Fruit fly (Drosophila melanogaster): ENCODE measurements around the gene CG17681.

CG17681 gene

DNA sequence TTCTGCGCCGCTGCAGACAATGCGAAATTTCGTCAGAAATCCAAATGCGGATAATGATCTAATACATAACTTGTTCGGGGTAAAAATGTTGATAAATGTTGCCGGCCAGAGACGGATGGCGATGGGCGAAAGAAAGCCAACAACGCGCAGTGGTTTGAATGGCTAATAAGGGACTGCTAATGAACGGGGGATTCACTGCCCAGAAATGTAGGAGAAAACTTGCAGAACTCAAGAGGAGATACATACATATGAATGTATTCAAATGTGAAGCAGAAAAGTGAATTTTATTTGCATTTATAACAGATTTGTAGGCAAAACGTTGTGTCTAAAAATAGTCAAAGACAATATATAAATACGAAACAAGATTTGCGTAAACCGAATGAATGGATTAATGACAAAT is 7.1 kb upstream of the CG17681 start:
- TF ChIP-seq CG32264 (GFP tag; optimal IDR thresholded peaks at IDR 0.05): no peak
- no peak for TF ChIP-seq Rel (GFP tag; optimal IDR thresholded peaks at IDR 0.05)
- TF ChIP-seq Rel (tag; optimal IDR thresholded peaks at IDR 0.05): peak; percentile 52

DNA sequence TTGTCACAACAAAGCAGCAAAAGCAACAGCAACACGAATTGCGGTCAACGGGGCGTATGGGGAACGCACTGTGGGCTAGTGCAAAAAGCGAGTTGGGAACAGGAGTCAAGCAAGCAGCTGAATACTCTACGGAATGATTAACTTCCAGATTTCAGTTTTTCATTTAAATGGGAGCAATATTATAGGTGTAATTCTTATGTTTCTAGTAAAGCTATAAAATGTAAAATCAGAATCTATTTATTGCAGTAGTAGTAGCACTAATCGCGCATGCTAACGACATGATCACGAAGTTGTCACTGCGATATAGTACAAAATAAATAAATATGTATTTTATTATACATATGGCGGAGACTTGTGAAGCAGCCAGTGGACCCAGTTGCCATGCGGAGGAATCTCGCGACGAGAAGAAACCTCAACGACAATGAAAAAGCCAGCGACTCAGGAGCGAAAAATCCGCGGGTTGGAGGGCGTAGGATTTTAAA is 6.3 kb upstream of the CG17681 start:
- TF ChIP-seq dsf (GFP tag; optimal IDR thresholded peaks at IDR 0.05; ENCODE audit: borderline replicate concordance): no peak
- TF ChIP-seq HLH106 (tag; optimal IDR thresholded peaks at IDR 0.05): peak; percentile 46
- TF ChIP-seq ey (GFP tag; optimal IDR thresholded peaks at IDR 0.05): peak; percentile 45
- TF ChIP-seq Dfd (GFP tag; optimal IDR thresholded peaks at IDR 0.05): no peak
- TF ChIP-seq sv (GFP tag; optimal IDR thresholded peaks at IDR 0.05): no peak
- no peak for TF ChIP-seq CrebA (GFP tag; optimal IDR thresholded peaks at IDR 0.05; ENCODE audit: borderline replicate concordance)
- no peak for TF ChIP-seq CG32264 (GFP tag; optimal IDR thresholded peaks at IDR 0.05)
- TF ChIP-seq rgr (GFP tag; optimal IDR thresholded peaks at IDR 0.05): peak; percentile 39
- no peak for TF ChIP-seq Myc (optimal IDR thresholded peaks at IDR 0.05)
- TF ChIP-seq foxo (GFP tag; optimal IDR thresholded peaks at IDR 0.05): peak in 1 of 2 experiments; percentile 60
- TF ChIP-seq OdsH (GFP tag; optimal IDR thresholded peaks at IDR 0.05): no peak
- TF ChIP-seq N (GFP tag; optimal IDR thresholded peaks at IDR 0.05): no peak
- TF ChIP-seq br (GFP tag; optimal IDR thresholded peaks at IDR 0.05): peak; percentile 40
- no peak for TF ChIP-seq usp (GFP tag; optimal IDR thresholded peaks at IDR 0.05)
- peak; percentile 59 for TF ChIP-seq fru (GFP tag; optimal IDR thresholded peaks at IDR 0.05)
- peak; percentile 61 for TF ChIP-seq psq (GFP tag; optimal IDR thresholded peaks at IDR 0.05)
- peak; percentile 22 for TF ChIP-seq Sp1 (GFP tag; optimal IDR thresholded peaks at IDR 0.05)
- TF ChIP-seq Jra (GFP tag; optimal IDR thresholded peaks at IDR 0.05): no peak
- no peak for TF ChIP-seq dl (GFP tag; optimal IDR thresholded peaks at IDR 0.05; ENCODE audit: insufficient read depth in 1 of 2, partially characterized antibody in 2 of 2)
- TF ChIP-seq GATAd (GFP tag; optimal IDR thresholded peaks at IDR 0.05): no peak
- TF ChIP-seq dmrt93B (GFP tag; optimal IDR thresholded peaks at IDR 0.05): peak; percentile 48
- TF ChIP-seq h (GFP tag; optimal IDR thresholded peaks at IDR 0.05): peak; percentile 44
- no peak for TF ChIP-seq Dif (GFP tag; optimal IDR thresholded peaks at IDR 0.05; ENCODE audit: partially characterized antibody)
- TF ChIP-seq CG9705 (GFP tag; optimal IDR thresholded peaks at IDR 0.05): no peak
- no peak for TF ChIP-seq pan (optimal IDR thresholded peaks at IDR 0.05)
- peak; percentile 40 for TF ChIP-seq woc (GFP tag; optimal IDR thresholded peaks at IDR 0.05)
- peak; percentile 4 for TF ChIP-seq sage (GFP tag; optimal IDR thresholded peaks at IDR 0.05)
- no peak for TF ChIP-seq lola (GFP tag; optimal IDR thresholded peaks at IDR 0.05)
- TF ChIP-seq Hnf4 (GFP tag; optimal IDR thresholded peaks at IDR 0.05): no peak
- no peak for TF ChIP-seq jim (GFP tag; optimal IDR thresholded peaks at IDR 0.05)

DNA sequence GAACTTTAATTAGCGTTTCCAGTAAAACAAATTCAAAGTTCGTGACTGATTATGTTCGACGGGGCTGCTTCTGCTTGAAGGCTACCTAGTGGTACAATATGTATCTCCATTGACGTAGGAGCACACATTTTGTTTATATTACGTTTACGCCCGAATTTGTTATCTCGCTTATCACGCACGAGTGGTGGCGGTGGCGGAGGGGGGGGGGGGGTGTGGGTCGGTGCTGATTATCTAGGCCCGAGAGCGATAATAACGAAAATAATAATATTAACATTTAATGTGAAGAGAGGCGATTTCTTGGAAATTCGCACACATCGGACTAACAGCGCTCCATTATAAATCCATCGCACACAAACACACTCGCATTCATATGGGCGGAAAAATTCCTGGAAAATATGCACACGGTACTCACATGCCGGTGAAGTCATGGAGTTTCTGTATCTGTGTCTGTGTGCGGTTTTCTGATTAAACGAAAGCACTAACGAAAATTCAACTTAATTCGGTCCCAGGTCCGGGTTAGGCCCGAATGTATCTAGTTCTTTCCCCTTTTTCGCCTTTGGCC is 5.3 kb upstream of the CG17681 start:
- no peak for TF ChIP-seq Rel (GFP tag; optimal IDR thresholded peaks at IDR 0.05)
- peak; percentile 58 for TF ChIP-seq Rel (tag; optimal IDR thresholded peaks at IDR 0.05)
- no peak for TF ChIP-seq Myc (optimal IDR thresholded peaks at IDR 0.05)
- TF ChIP-seq Sp1 (GFP tag; optimal IDR thresholded peaks at IDR 0.05): peak; percentile 3
- TF ChIP-seq h (GFP tag; optimal IDR thresholded peaks at IDR 0.05): peak; percentile 32

dm6 chr2L:18148552-18149219 is 4.2 kb upstream of the CG17681 start:
- TF ChIP-seq Sp1 (GFP tag; optimal IDR thresholded peaks at IDR 0.05) (peak; percentile 37), Dif (GFP tag; optimal IDR thresholded peaks at IDR 0.05; ENCODE audit: partially characterized antibody) (no peak), N (GFP tag; optimal IDR thresholded peaks at IDR 0.05) (no peak), psq (GFP tag; optimal IDR thresholded peaks at IDR 0.05) (no peak), HLH106 (tag; optimal IDR thresholded peaks at IDR 0.05) (no peak), foxo (GFP tag; optimal IDR thresholded peaks at IDR 0.05) (peak in 1 of 2 experiments; percentile 45), jim (GFP tag; optimal IDR thresholded peaks at IDR 0.05) (no peak), Dfd (GFP tag; optimal IDR thresholded peaks at IDR 0.05) (no peak), Hnf4 (GFP tag; optimal IDR thresholded peaks at IDR 0.05) (no peak), tai (GFP tag; optimal IDR thresholded peaks at IDR 0.05) (no peak), woc (GFP tag; optimal IDR thresholded peaks at IDR 0.05) (no peak), dmrt93B (GFP tag; optimal IDR thresholded peaks at IDR 0.05) (no peak), br (GFP tag; optimal IDR thresholded peaks at IDR 0.05) (peak; percentile 47), sv (GFP tag; optimal IDR thresholded peaks at IDR 0.05) (no peak), brk (GFP tag; optimal IDR thresholded peaks at IDR 0.05) (no peak), rgr (GFP tag; optimal IDR thresholded peaks at IDR 0.05) (peak; percentile 49), usp (GFP tag; optimal IDR thresholded peaks at IDR 0.05) (no peak), dl (GFP tag; optimal IDR thresholded peaks at IDR 0.05; ENCODE audit: insufficient read depth in 1 of 2, partially characterized antibody in 2 of 2) (no peak), sage (GFP tag; optimal IDR thresholded peaks at IDR 0.05) (no peak), CrebA (GFP tag; optimal IDR thresholded peaks at IDR 0.05; ENCODE audit: borderline replicate concordance) (peak; percentile 63), Vsx2 (GFP tag; optimal IDR thresholded peaks at IDR 0.05; ENCODE audit: partially characterized antibody) (no peak), h (GFP tag; optimal IDR thresholded peaks at IDR 0.05) (peak; percentile 20), OdsH (GFP tag; optimal IDR thresholded peaks at IDR 0.05) (peak; percentile 12), lola (GFP tag; optimal IDR thresholded peaks at IDR 0.05) (no peak), Hr83 (GFP tag; optimal IDR thresholded peaks at IDR 0.05; ENCODE audit: poor library complexity, severe bottlenecking) (no peak), GATAd (GFP tag; optimal IDR thresholded peaks at IDR 0.05) (no peak), Jra (GFP tag; optimal IDR thresholded peaks at IDR 0.05) (no peak), Hr78 (GFP tag; optimal IDR thresholded peaks at IDR 0.05) (no peak), fru (GFP tag; optimal IDR thresholded peaks at IDR 0.05) (peak; percentile 22), Myc (optimal IDR thresholded peaks at IDR 0.05) (no peak), pan (optimal IDR thresholded peaks at IDR 0.05) (no peak), Abd-B (GFP tag; optimal IDR thresholded peaks at IDR 0.05) (no peak), dsf (GFP tag; optimal IDR thresholded peaks at IDR 0.05; ENCODE audit: borderline replicate concordance) (no peak), ey (GFP tag; optimal IDR thresholded peaks at IDR 0.05) (no peak)

Data from whole organism, wandering third instar larva.